Fruit fly (Drosophila melanogaster) Kc167 (cell line): Measurements from ENCODE around the gene Ir10a.

ENCODE experiments used
- Myc ChIP-seq: fragments of >200 bp; optimal IDR thresholded peaks from 2 replicates; lab custom pipeline; 2017; ENCODE audit warnings: missing external identifiers
- Sin3A ChIP-seq: fragments of >200 bp; optimal IDR thresholded peaks from 2 replicates; lab custom pipeline; 2018; ENCODE audit warnings: missing external identifiers
- h ChIP-seq: fragments of >200 bp; optimal IDR thresholded peaks from 3 replicates; lab custom pipeline; 2018; ENCODE audit warnings: missing external identifiers
- insv ChIP-seq: fragments of >200 bp; optimal IDR thresholded peaks from 3 replicates; lab custom pipeline; 2018; ENCODE audit warnings: missing external identifiers
- psq ChIP-seq: fragments of >200 bp; optimal IDR thresholded peaks from 2 replicates; lab custom pipeline; 2017; ENCODE audit warnings: missing external identifiers
- ttk ChIP-seq: sonication (Bioruptor generic); optimal IDR thresholded peaks from 2 replicates; lab custom pipeline; 2017; ENCODE audit warnings: missing external identifiers

DNA sequence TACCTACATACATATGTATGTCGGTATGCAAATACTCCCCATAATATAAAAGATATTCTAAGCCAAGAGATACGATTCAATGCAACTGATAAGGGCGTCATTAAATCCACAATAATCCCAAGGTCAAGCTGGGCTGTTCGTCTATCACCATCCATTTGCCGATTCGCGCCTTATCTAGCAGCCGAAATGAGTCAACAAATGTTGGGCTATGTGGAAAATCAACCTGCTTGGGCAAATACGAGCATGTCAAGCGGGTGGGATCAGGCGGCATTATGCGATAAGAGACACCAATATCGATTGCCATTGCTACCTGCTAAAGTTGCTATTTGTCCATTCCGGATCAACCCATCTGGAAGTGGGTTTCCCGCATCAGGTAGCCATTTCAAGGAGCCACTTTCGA is 11.7 kb upstream of the Ir10a start:
- TF ChIP-seq Sin3A (lab: Kevin White, UChicago) (no peak), insv (no peak), psq (lab: Kevin White, UChicago) (no peak), h (no peak), Myc (lab: Kevin White, UChicago) (no peak), ttk (lab: Kevin White, UChicago) (no peak)
